Fruit fly (Drosophila melanogaster): Measurements from ENCODE around the gene CG44271.

The CG44271 gene

dm6 chr2L:6722822-6723749 is 24.6 kb downstream of the CG44271 start, which contains the start of gene homer:
homer (minus strand) TSS chr2L:6723359.
- peak; percentile 13 for TF ChIP-seq CG8478 (optimal IDR thresholded peaks at IDR 0.05)
- no peak for TF ChIP-seq psq (optimal IDR thresholded peaks at IDR 0.05)

DNA sequence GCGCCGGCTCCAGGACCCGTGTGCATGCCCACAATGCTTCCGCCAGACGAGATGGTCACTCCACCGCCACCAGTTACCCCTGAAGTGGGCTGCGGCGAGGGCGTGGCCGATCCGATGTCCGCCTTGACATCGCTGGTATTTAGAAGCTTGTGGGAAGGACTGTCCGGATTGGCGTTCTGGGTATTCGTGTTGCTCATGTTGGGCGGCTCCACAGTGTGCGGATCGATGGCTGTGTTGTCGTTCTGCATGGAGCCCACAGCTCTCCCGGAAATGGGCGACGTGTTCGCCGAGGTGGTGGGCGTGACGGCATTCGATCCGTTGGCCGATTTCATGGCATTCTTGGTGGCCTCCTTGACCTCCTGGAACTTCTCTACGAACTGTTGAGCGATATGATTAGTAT is 26.0 kb downstream of the CG44271 start:
- TF ChIP-seq usp (GFP tag; optimal IDR thresholded peaks at IDR 0.05) (no peak), psq (optimal IDR thresholded peaks at IDR 0.05) (no peak), Dll (optimal IDR thresholded peaks at IDR 0.05) (no peak), EcR (GFP tag; optimal IDR thresholded peaks at IDR 0.05) (no peak), CG8478 (optimal IDR thresholded peaks at IDR 0.05) (no peak), pan (optimal IDR thresholded peaks at IDR 0.05) (no peak)

dm6 chr2L:6717460-6717859 is 30.3 kb downstream of the CG44271 start, which contains the start of gene Aatf:
Aatf (plus strand) TSS chr2L:6717625.
- TF ChIP-seq CG8478 (optimal IDR thresholded peaks at IDR 0.05) (no peak), psq (optimal IDR thresholded peaks at IDR 0.05) (no peak), pan (optimal IDR thresholded peaks at IDR 0.05) (no peak), Dll (optimal IDR thresholded peaks at IDR 0.05) (no peak), usp (GFP tag; optimal IDR thresholded peaks at IDR 0.05) (no peak), EcR (GFP tag; optimal IDR thresholded peaks at IDR 0.05) (no peak)

- TF ChIP-seq EcR (GFP tag; optimal IDR thresholded peaks at IDR 0.05) = no peak
- no peak for TF ChIP-seq CG8478 (optimal IDR thresholded peaks at IDR 0.05)
- no peak for TF ChIP-seq usp (GFP tag; optimal IDR thresholded peaks at IDR 0.05)
- TF ChIP-seq psq (optimal IDR thresholded peaks at IDR 0.05) = no peak
- no peak for TF ChIP-seq pan (optimal IDR thresholded peaks at IDR 0.05)
Observed at dm6 chr2L:6716921-6717320, 30.8 kb downstream of the CG44271 start.

dm6 chr2L:6716182-6716770 is 31.4 kb downstream of the CG44271 start, which contains the start of gene AkhR:
AkhR (minus strand) TSS chr2L:6716186.
- TF ChIP-seq CG8478 (optimal IDR thresholded peaks at IDR 0.05) (no peak), Dll (optimal IDR thresholded peaks at IDR 0.05) (no peak), usp (GFP tag; optimal IDR thresholded peaks at IDR 0.05) (no peak), pan (optimal IDR thresholded peaks at IDR 0.05) (peak; percentile 76), psq (optimal IDR thresholded peaks at IDR 0.05) (no peak), EcR (GFP tag; optimal IDR thresholded peaks at IDR 0.05) (no peak)

DNA sequence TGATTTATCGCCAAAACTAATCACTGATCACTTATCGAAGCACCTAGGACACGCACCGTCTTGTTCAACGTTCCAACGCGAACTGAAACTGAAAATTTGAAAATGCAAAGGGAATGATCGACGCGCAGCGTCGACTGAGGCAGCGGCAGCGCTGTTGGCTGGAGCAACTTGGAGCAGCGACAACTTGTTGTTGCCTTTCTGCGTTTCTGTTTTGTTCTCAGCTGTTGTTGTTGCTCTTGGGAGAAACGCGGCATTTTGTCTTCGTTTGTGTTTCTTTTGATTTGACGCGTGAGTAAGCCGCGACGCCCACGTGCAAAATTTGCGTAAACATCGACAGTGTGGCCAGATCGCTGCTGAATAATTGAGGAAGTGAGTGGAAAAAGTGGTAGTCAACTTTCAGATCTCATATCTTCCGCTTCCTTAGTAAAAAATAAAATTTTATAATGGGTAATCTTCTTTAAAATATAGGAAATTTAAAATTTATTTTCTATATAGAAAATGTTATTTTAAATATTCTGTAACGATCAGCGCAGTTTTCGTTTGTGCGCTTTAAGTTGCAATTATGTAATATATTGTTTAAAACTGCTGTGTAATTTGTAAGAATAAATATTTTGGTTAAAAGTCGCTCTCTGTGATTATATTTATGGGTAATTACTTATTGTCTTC is 38.6 kb downstream of the CG44271 start, which contains the start of gene Tsp:
Gene Tsp (minus strand): TSS at position 90 of the 666 bp plus-strand sequence.
- TF ChIP-seq Dll (optimal IDR thresholded peaks at IDR 0.05) (peak; percentile 29), pan (optimal IDR thresholded peaks at IDR 0.05) (no peak)

- TF ChIP-seq Dll (optimal IDR thresholded peaks at IDR 0.05) (no peak), pan (optimal IDR thresholded peaks at IDR 0.05) (no peak), usp (GFP tag; optimal IDR thresholded peaks at IDR 0.05) (no peak), EcR (GFP tag; optimal IDR thresholded peaks at IDR 0.05) (no peak), CG8478 (optimal IDR thresholded peaks at IDR 0.05) (no peak), psq (optimal IDR thresholded peaks at IDR 0.05) (no peak)
Observed at dm6 chr2L:6706368-6706919, 41.3 kb downstream of the CG44271 start.

dm6 chr2L:6705081-6705480 is 42.6 kb downstream of the CG44271 start:
- TF ChIP-seq EcR (GFP tag; optimal IDR thresholded peaks at IDR 0.05) (no peak), CG8478 (optimal IDR thresholded peaks at IDR 0.05) (no peak), usp (GFP tag; optimal IDR thresholded peaks at IDR 0.05) (no peak), psq (optimal IDR thresholded peaks at IDR 0.05) (no peak), pan (optimal IDR thresholded peaks at IDR 0.05) (no peak), Dll (optimal IDR thresholded peaks at IDR 0.05) (no peak)

DNA sequence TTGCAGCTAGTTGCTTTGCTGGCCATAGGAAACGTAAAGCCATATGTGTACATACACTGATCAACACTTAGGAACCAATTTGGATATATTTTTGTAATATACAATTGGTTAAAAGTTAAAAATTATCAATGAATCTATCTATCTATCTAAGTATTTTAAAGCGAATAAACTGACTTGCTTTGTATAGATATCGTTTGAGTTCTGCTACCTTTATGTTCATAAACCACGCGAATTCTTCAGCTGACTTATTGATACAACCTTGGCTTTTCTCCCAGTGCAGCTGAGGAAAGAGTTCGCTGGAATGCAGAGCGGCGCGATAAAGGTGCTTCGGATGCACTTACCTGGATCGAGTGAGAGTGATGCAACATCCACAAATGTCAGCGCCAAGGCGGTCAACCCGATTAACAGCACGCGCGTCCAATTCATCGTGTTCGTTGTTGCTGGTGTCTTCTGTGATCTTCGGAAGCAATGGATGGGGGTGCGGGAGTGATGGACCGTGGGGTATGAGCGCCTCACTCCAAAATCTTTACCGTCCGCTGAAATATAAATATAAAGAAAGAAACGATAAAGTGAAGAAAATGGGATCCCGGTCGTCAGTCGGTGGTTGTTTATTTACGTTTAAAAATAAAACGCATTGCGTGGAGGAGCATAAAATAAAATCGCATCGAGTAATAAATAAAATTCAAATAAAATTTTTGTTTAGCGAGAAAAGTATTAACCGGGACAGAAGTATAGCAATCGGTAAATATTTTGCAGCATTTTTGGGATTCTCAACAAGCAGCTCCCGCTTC is 46.1 kb downstream of the CG44271 start:
- TF ChIP-seq usp (GFP tag; optimal IDR thresholded peaks at IDR 0.05) = no peak
- no peak for TF ChIP-seq Dll (optimal IDR thresholded peaks at IDR 0.05)
- no peak for TF ChIP-seq pan (optimal IDR thresholded peaks at IDR 0.05)
- no peak for TF ChIP-seq CG8478 (optimal IDR thresholded peaks at IDR 0.05)
- no peak for TF ChIP-seq psq (optimal IDR thresholded peaks at IDR 0.05)
- TF ChIP-seq EcR (GFP tag; optimal IDR thresholded peaks at IDR 0.05) = no peak

DNA sequence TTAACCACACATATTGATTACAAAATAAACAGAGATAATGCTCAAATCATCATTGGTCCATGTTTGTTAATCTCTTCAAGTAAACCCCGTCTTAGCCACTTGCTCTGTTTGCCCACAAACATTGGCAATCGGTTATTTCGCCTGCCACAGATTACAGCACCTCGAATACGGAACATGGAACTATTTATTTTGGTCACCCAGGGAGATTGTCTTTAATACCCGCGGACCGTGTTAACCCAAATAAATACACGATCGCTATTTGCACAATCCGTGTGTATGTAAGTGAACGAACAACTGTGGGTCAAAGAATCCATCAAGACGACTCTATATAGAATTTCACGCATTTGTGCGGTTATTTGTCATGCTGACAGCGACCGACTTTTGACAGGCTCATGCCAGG is 47.0 kb downstream of the CG44271 start:
- TF ChIP-seq Dll (optimal IDR thresholded peaks at IDR 0.05) = no peak
- TF ChIP-seq pan (optimal IDR thresholded peaks at IDR 0.05) = no peak
- no peak for TF ChIP-seq usp (GFP tag; optimal IDR thresholded peaks at IDR 0.05)
- TF ChIP-seq EcR (GFP tag; optimal IDR thresholded peaks at IDR 0.05) = no peak
- no peak for TF ChIP-seq psq (optimal IDR thresholded peaks at IDR 0.05)
- TF ChIP-seq CG8478 (optimal IDR thresholded peaks at IDR 0.05) = no peak

- TF ChIP-seq psq (optimal IDR thresholded peaks at IDR 0.05) = no peak
Observed at dm6 chr2L:6698387-6698786, 49.3 kb downstream of the CG44271 start.

Measured in whole organism.